1 fruit fly cellular context compared by ENCODE assay signal in genomic region chrX:7944772-7945722, dm6.
TF ChIP-seq lines count a peak whose summit lies in the region.

No protein-coding gene starts in this region.

TF ChIP-seq in whole organism, embryonic, 481 proteins besides CTCF, POLR2A, EP300 and RAD21 (continued from another document and continues in another):
- TF ChIP-seq kay (GFP tag; optimal IDR thresholded peaks at IDR 0.05; lab: Kevin White, UChicago) = no peak
- TF ChIP-seq CG15696 (tag; optimal IDR thresholded peaks at IDR 0.05; lab: Kevin White, UChicago) = no peak
- TF ChIP-seq otp (GFP tag; IDR thresholded peaks at IDR 0.05; lab: Robert Waterston, UW) = no peak
- TF ChIP-seq lola (GFP tag; optimal IDR thresholded peaks at IDR 0.05; lab: Kevin White, UChicago) = no peak
- no peak for TF ChIP-seq pfk (GFP tag; optimal IDR thresholded peaks at IDR 0.05; lab: Kevin White, UChicago)
- peak; percentile 12 for TF ChIP-seq Fer1 (GFP tag; optimal IDR thresholded peaks at IDR 0.05; lab: Kevin White, UChicago)
- peak; percentile 40 for TF ChIP-seq zfh2 (GFP tag; optimal IDR thresholded peaks at IDR 0.05; lab: Kevin White, UChicago)
- TF ChIP-seq CG12659 (GFP tag; optimal IDR thresholded peaks at IDR 0.05; lab: Kevin White, UChicago) = peak; percentile 8
- peak; percentile 35 for TF ChIP-seq CG15479 (GFP tag; optimal IDR thresholded peaks at IDR 0.05; lab: Kevin White, UChicago)
- TF ChIP-seq unpg (GFP tag; optimal IDR thresholded peaks at IDR 0.05; lab: Kevin White, UChicago) = peak; percentile 31
- TF ChIP-seq fd96Cb (tag; optimal IDR thresholded peaks at IDR 0.05; lab: Kevin White, UChicago) = peak; percentile 42
- TF ChIP-seq CG9727 (GFP tag; optimal IDR thresholded peaks at IDR 0.05; lab: Kevin White, UChicago) = peak; percentile 3
- peak; percentile 61 for TF ChIP-seq CG34376 (GFP tag; optimal IDR thresholded peaks at IDR 0.05; lab: Kevin White, UChicago)
- TF ChIP-seq fd102C (GFP tag; optimal IDR thresholded peaks at IDR 0.05; lab: Kevin White, UChicago) = no peak
- peak; percentile 27 for TF ChIP-seq dmrt99B (tag; optimal IDR thresholded peaks at IDR 0.05; lab: Kevin White, UChicago)
- no peak for TF ChIP-seq twi (tag; optimal IDR thresholded peaks at IDR 0.05; lab: Kevin White, UChicago)
- TF ChIP-seq CG14441 (GFP tag; IDR thresholded peaks at IDR 0.05; lab: Robert Waterston, UW) = 0 out of 2 replicates have a peak, but pooled peaks have one; percentile 35
- TF ChIP-seq phol (tag; optimal IDR thresholded peaks at IDR 0.05; lab: Kevin White, UChicago) = peak; percentile 26
- TF ChIP-seq Chrac-16 (GFP tag; optimal IDR thresholded peaks at IDR 0.05; lab: Kevin White, UChicago) = peak; percentile 5
- TF ChIP-seq CHES-1-like (GFP tag; optimal IDR thresholded peaks at IDR 0.05; lab: Kevin White, UChicago) = no peak
- no peak for TF ChIP-seq Abd-B (GFP tag; optimal IDR thresholded peaks at IDR 0.05; lab: Kevin White, UChicago)
- 0 out of 2 replicates have a peak, but pooled peaks have one; percentile 33 for TF ChIP-seq CG32772 (GFP tag; IDR thresholded peaks at IDR 0.05; lab: Robert Waterston, UW)
- TF ChIP-seq exex (tag; optimal IDR thresholded peaks at IDR 0.05; lab: Kevin White, UChicago) = peak; percentile 58
- TF ChIP-seq vnd (GFP tag; IDR thresholded peaks at IDR 0.05; lab: Robert Waterston, UW; ENCODE audit: partially characterized antibody) = no peak
- no peak for TF ChIP-seq sim (GFP tag; IDR thresholded peaks at IDR 0.05; lab: Robert Waterston, UW)
- no peak for TF ChIP-seq Camta (GFP tag; optimal IDR thresholded peaks at IDR 0.05; lab: Kevin White, UChicago)
- TF ChIP-seq CG6175 (GFP tag; IDR thresholded peaks at IDR 0.05; lab: Robert Waterston, UW) = 0 out of 3 replicates have a peak, but pooled peaks have one; percentile 10
- TF ChIP-seq MTF-1 (GFP tag; optimal IDR thresholded peaks at IDR 0.05; lab: Kevin White, UChicago; ENCODE audit: borderline replicate concordance) = peak; percentile 10
- TF ChIP-seq CG17361 (GFP tag; IDR thresholded peaks at IDR 0.05; lab: Robert Waterston, UW) = 0 out of 3 replicates have a peak, but pooled peaks have one; percentile 22
- TF ChIP-seq HmgD (GFP tag; optimal IDR thresholded peaks at IDR 0.05; lab: Kevin White, UChicago) = peak; percentile 1
- no peak for TF ChIP-seq jigr1 (GFP tag; IDR thresholded peaks at IDR 0.05; lab: Robert Waterston, UW)
- TF ChIP-seq CG5180 (GFP tag; optimal IDR thresholded peaks at IDR 0.05; lab: Kevin White, UChicago) = no peak
- no peak for TF ChIP-seq CG8388 (GFP tag; optimal IDR thresholded peaks at IDR 0.05; lab: Kevin White, UChicago)
- TF ChIP-seq CG32532 (GFP tag; IDR thresholded peaks at IDR 0.05; lab: Robert Waterston, UW) = 0 out of 2 replicates have a peak, but pooled peaks have one; percentile 24
- TF ChIP-seq tup (GFP tag; optimal IDR thresholded peaks at IDR 0.05; lab: Kevin White, UChicago) = no peak
- TF ChIP-seq Oaz (GFP tag; IDR thresholded peaks at IDR 0.05; lab: Robert Waterston, UW) = no peak
- peak; percentile 14 for TF ChIP-seq CG14710 (tag; optimal IDR thresholded peaks at IDR 0.05; lab: Kevin White, UChicago)
- TF ChIP-seq gem (tag; optimal IDR thresholded peaks at IDR 0.05; lab: Kevin White, UChicago) = peak; percentile 49
- no peak for TF ChIP-seq gro (GFP tag; optimal IDR thresholded peaks at IDR 0.05; lab: Kevin White, UChicago)
- no peak for TF ChIP-seq Elba2 (GFP tag; optimal IDR thresholded peaks at IDR 0.05; lab: Kevin White, UChicago)
- no peak for TF ChIP-seq CG31388 (GFP tag; optimal IDR thresholded peaks at IDR 0.05; lab: Kevin White, UChicago)
- TF ChIP-seq CG9932 (GFP tag; IDR thresholded peaks at IDR 0.05; lab: Robert Waterston, UW) = peak; percentile 31; the same call in 1 of the 2 replicates
- no peak for TF ChIP-seq gt (GFP tag; IDR thresholded peaks at IDR 0.05; lab: Robert Waterston, UW)
- TF ChIP-seq B-H1 (GFP tag; IDR thresholded peaks at IDR 0.05; lab: Robert Waterston, UW) = peak; percentile 13; the same call in 1 of the 3 replicates
- TF ChIP-seq Ptx1 (GFP tag; IDR thresholded peaks at IDR 0.05; lab: Robert Waterston, UW) = peak; percentile 50
- TF ChIP-seq CG3281 (GFP tag; optimal IDR thresholded peaks at IDR 0.05; lab: Kevin White, UChicago) = peak; percentile 5
- peak; percentile 56 for TF ChIP-seq CG10543 (GFP tag; optimal IDR thresholded peaks at IDR 0.05; lab: Kevin White, UChicago)
- no peak for TF ChIP-seq ato (GFP tag; IDR thresholded peaks at IDR 0.05; lab: Robert Waterston, UW; ENCODE audit: partially characterized antibody)
- peak; percentile 62 for TF ChIP-seq Drgx (GFP tag; IDR thresholded peaks at IDR 0.05; lab: Robert Waterston, UW)
- TF ChIP-seq CG3163 (GFP tag; optimal IDR thresholded peaks at IDR 0.05; lab: Kevin White, UChicago) = no peak
- TF ChIP-seq zf30C (GFP tag; optimal IDR thresholded peaks at IDR 0.05; lab: Kevin White, UChicago) = peak; percentile 68
- no peak for TF ChIP-seq CG3726 (GFP tag; IDR thresholded peaks at IDR 0.05; lab: Robert Waterston, UW)
- peak; percentile 43 for TF ChIP-seq mirr (GFP tag; optimal IDR thresholded peaks at IDR 0.05; lab: Kevin White, UChicago)
- peak in 1 of 2 experiments; percentile 46 for TF ChIP-seq chif (GFP tag; optimal IDR thresholded peaks at IDR 0.05; lab: Kevin White, UChicago)
- no peak for TF ChIP-seq CG14667 (GFP tag; IDR thresholded peaks at IDR 0.05; lab: Robert Waterston, UW)
- peak in 1 of 2 experiments; percentile 54 for TF ChIP-seq crp (GFP tag; optimal IDR thresholded peaks at IDR 0.05; lab: Kevin White, UChicago)
- TF ChIP-seq Lhr (GFP tag; optimal IDR thresholded peaks at IDR 0.05; lab: Kevin White, UChicago) = no peak
- TF ChIP-seq dmrt11E (tag; optimal IDR thresholded peaks at IDR 0.05; lab: Kevin White, UChicago) = peak; percentile 8
- no peak for TF ChIP-seq dm (GFP tag; optimal IDR thresholded peaks at IDR 0.05; lab: Kevin White, UChicago)
- no peak; the same call in 2 of the 3 replicates for TF ChIP-seq zfh1 (GFP tag; IDR thresholded peaks at IDR 0.05; lab: Robert Waterston, UW)
- TF ChIP-seq CG2889 (GFP tag; IDR thresholded peaks at IDR 0.05; lab: Robert Waterston, UW) = no peak
- peak; percentile 41 for TF ChIP-seq pnt (GFP tag; optimal IDR thresholded peaks at IDR 0.05; lab: Kevin White, UChicago)
- no peak for TF ChIP-seq CG17568 (GFP tag; optimal IDR thresholded peaks at IDR 0.05; lab: Kevin White, UChicago)
- no peak for TF ChIP-seq BEAF-32 (GFP tag; optimal IDR thresholded peaks at IDR 0.05; lab: Kevin White, UChicago)
- no peak for TF ChIP-seq chm (GFP tag; IDR thresholded peaks at IDR 0.05; lab: Robert Waterston, UW)
- peak; percentile 25 for TF ChIP-seq nerfin-1 (tag; optimal IDR thresholded peaks at IDR 0.05; lab: Kevin White, UChicago)
- no peak for TF ChIP-seq CG11093 (GFP tag; IDR thresholded peaks at IDR 0.05; lab: Robert Waterston, UW)
- TF ChIP-seq lab (GFP tag; optimal IDR thresholded peaks at IDR 0.05; lab: Kevin White, UChicago) = peak; percentile 68
- TF ChIP-seq Nf-YC (tag; optimal IDR thresholded peaks at IDR 0.05; lab: Kevin White, UChicago) = no peak
- TF ChIP-seq ap (GFP tag; IDR thresholded peaks at IDR 0.05; lab: Robert Waterston, UW) = no peak
- no peak for TF ChIP-seq cwo (GFP tag; optimal IDR thresholded peaks at IDR 0.05; lab: Kevin White, UChicago)
- peak; percentile 49 for TF ChIP-seq Asciz (GFP tag; optimal IDR thresholded peaks at IDR 0.05; lab: Kevin White, UChicago)
- peak; percentile 2 for TF ChIP-seq CG8944 (GFP tag; optimal IDR thresholded peaks at IDR 0.05; lab: Kevin White, UChicago)
- TF ChIP-seq CoRest (tag; optimal IDR thresholded peaks at IDR 0.05; lab: Kevin White, UChicago) = peak; percentile 29
- TF ChIP-seq Doc2 (GFP tag; IDR thresholded peaks at IDR 0.05; lab: Robert Waterston, UW) = no peak
- TF ChIP-seq CG6689 (GFP tag; IDR thresholded peaks at IDR 0.05; lab: Robert Waterston, UW) = peak; percentile 47
- TF ChIP-seq insv (GFP tag; optimal IDR thresholded peaks at IDR 0.05; lab: Kevin White, UChicago) = no peak
- TF ChIP-seq CG2678 (tag; optimal IDR thresholded peaks at IDR 0.05; lab: Kevin White, UChicago) = peak; percentile 41
- peak; percentile 7 for TF ChIP-seq yki (optimal IDR thresholded peaks at IDR 0.05; lab: Kevin White, UChicago)
- TF ChIP-seq HmgZ (tag; optimal IDR thresholded peaks at IDR 0.05; lab: Kevin White, UChicago) = peak; percentile 14
- TF ChIP-seq esg (GFP tag; conservative IDR thresholded peaks at IDR 0.05; lab: Robert Waterston, UW) = no peak
- no peak for TF ChIP-seq Hmx (GFP tag; optimal IDR thresholded peaks at IDR 0.05; lab: Kevin White, UChicago)
- TF ChIP-seq Aef1 (GFP tag; IDR thresholded peaks at IDR 0.05; lab: Robert Waterston, UW) = peak; percentile 47; the same call in 2 of the 3 replicates
- TF ChIP-seq CG7839 (tag; optimal IDR thresholded peaks at IDR 0.05; lab: Kevin White, UChicago) = peak; percentile 30
- no peak for TF ChIP-seq CG11723 (GFP tag; optimal IDR thresholded peaks at IDR 0.05; lab: Kevin White, UChicago)
- TF ChIP-seq D (optimal IDR thresholded peaks at IDR 0.05; lab: Kevin White, UChicago) = no peak
- no peak for TF ChIP-seq D (GFP tag; optimal IDR thresholded peaks at IDR 0.05; lab: Kevin White, UChicago)
- TF ChIP-seq Rx (GFP tag; IDR thresholded peaks at IDR 0.05; lab: Robert Waterston, UW) = no peak
- peak in 1 of 2 experiments; percentile 99 for TF ChIP-seq Hr78 (GFP tag; optimal IDR thresholded peaks at IDR 0.05; lab: Kevin White, UChicago)
- no peak for TF ChIP-seq CG16863 (GFP tag; optimal IDR thresholded peaks at IDR 0.05; lab: Kevin White, UChicago)
- TF ChIP-seq dimm (GFP tag; IDR thresholded peaks at IDR 0.05; lab: Robert Waterston, UW) = no peak
- TF ChIP-seq sd (tag; optimal IDR thresholded peaks at IDR 0.05; lab: Kevin White, UChicago) = peak; percentile 91
- peak; percentile 17 for TF ChIP-seq vfl (GFP tag; optimal IDR thresholded peaks at IDR 0.05; lab: Kevin White, UChicago)
- TF ChIP-seq CG15269 (tag; optimal IDR thresholded peaks at IDR 0.05; lab: Kevin White, UChicago) = peak; percentile 11
- no peak for TF ChIP-seq z (GFP tag; IDR thresholded peaks at IDR 0.05; lab: Robert Waterston, UW)
- 0 out of 4 replicates have a peak, but pooled peaks have one; percentile 37 for TF ChIP-seq Dll (GFP tag; IDR thresholded peaks at IDR 0.05; lab: Robert Waterston, UW; ENCODE audit: partially characterized antibody)
- TF ChIP-seq CG6791 (GFP tag; IDR thresholded peaks at IDR 0.05; lab: Robert Waterston, UW; ENCODE audit: partially characterized antibody) = no peak
- TF ChIP-seq CG15514 (GFP tag; optimal IDR thresholded peaks at IDR 0.05; lab: Kevin White, UChicago) = peak; percentile 26
- no peak for TF ChIP-seq CG7556 (GFP tag; optimal IDR thresholded peaks at IDR 0.05; lab: Kevin White, UChicago)
- TF ChIP-seq CG10431 (GFP tag; optimal IDR thresholded peaks at IDR 0.05; lab: Kevin White, UChicago) = no peak
- TF ChIP-seq jing (GFP tag; optimal IDR thresholded peaks at IDR 0.05; lab: Kevin White, UChicago) = no peak
- no peak for TF ChIP-seq Hr3 (GFP tag; optimal IDR thresholded peaks at IDR 0.05; lab: Kevin White, UChicago)
- TF ChIP-seq CG17359 (tag; optimal IDR thresholded peaks at IDR 0.05; lab: Kevin White, UChicago) = peak; percentile 27
- no peak for TF ChIP-seq CG2116 (GFP tag; optimal IDR thresholded peaks at IDR 0.05; lab: Kevin White, UChicago)
- no peak for TF ChIP-seq gcm (GFP tag; optimal IDR thresholded peaks at IDR 0.05; lab: Kevin White, UChicago)
- TF ChIP-seq Doc3 (GFP tag; IDR thresholded peaks at IDR 0.05; lab: Robert Waterston, UW; ENCODE audit: partially characterized antibody) = peak; percentile 27; the same call in 1 of the 3 replicates
- TF ChIP-seq E2f1 (GFP tag; IDR thresholded peaks at IDR 0.05; lab: Robert Waterston, UW) = 0 out of 2 replicates have a peak, but pooled peaks have one; percentile 26
- peak in 1 of 2 experiments; percentile 23 for TF ChIP-seq Hr51 (GFP tag; optimal IDR thresholded peaks at IDR 0.05; lab: Kevin White, UChicago)
- no peak for TF ChIP-seq tap (tag; optimal IDR thresholded peaks at IDR 0.05; lab: Kevin White, UChicago)
- no peak for TF ChIP-seq Mes4 (GFP tag; optimal IDR thresholded peaks at IDR 0.05; lab: Kevin White, UChicago)
- peak; percentile 15 for TF ChIP-seq lilli (GFP tag; optimal IDR thresholded peaks at IDR 0.05; lab: Kevin White, UChicago)
- no peak for TF ChIP-seq CG42726 (GFP tag; IDR thresholded peaks at IDR 0.05; lab: Robert Waterston, UW; ENCODE audit: partially characterized antibody)
- TF ChIP-seq CG8290 (GFP tag; optimal IDR thresholded peaks at IDR 0.05; lab: Kevin White, UChicago) = no peak
- TF ChIP-seq CG8290 (tag; optimal IDR thresholded peaks at IDR 0.05; lab: Kevin White, UChicago) = peak in 1 of 2 experiments; percentile 58
- peak; percentile 31 for TF ChIP-seq CG13296 (GFP tag; optimal IDR thresholded peaks at IDR 0.05; lab: Kevin White, UChicago)
- no peak for TF ChIP-seq fu2 (GFP tag; optimal IDR thresholded peaks at IDR 0.05; lab: Kevin White, UChicago)
- peak; percentile 34 for TF ChIP-seq CG1603 (tag; optimal IDR thresholded peaks at IDR 0.05; lab: Kevin White, UChicago)
- no peak for TF ChIP-seq tx (GFP tag; optimal IDR thresholded peaks at IDR 0.05; lab: Kevin White, UChicago)
- TF ChIP-seq hbn (GFP tag; IDR thresholded peaks at IDR 0.05; lab: Robert Waterston, UW; ENCODE audit: partially characterized antibody) = no peak
- TF ChIP-seq CG9797 (GFP tag; optimal IDR thresholded peaks at IDR 0.05; lab: Kevin White, UChicago) = no peak
- TF ChIP-seq Dbx (GFP tag; IDR thresholded peaks at IDR 0.05; lab: Robert Waterston, UW) = 0 out of 3 replicates have a peak, but pooled peaks have one; percentile 26
- TF ChIP-seq mam (GFP tag; optimal IDR thresholded peaks at IDR 0.05; lab: Kevin White, UChicago) = peak; percentile 28
- TF ChIP-seq croc (GFP tag; conservative IDR thresholded peaks at IDR 0.05; lab: Robert Waterston, UW) = no peak
- TF ChIP-seq br (optimal IDR thresholded peaks at IDR 0.05; lab: Kevin White, UChicago) = no peak
- TF ChIP-seq Dad (GFP tag; optimal IDR thresholded peaks at IDR 0.05; lab: Kevin White, UChicago) = no peak
- peak; percentile 34; the same call in 1 of the 2 replicates for TF ChIP-seq al (GFP tag; IDR thresholded peaks at IDR 0.05; lab: Robert Waterston, UW)
- no peak for TF ChIP-seq sens-2 (GFP tag; IDR thresholded peaks at IDR 0.05; lab: Robert Waterston, UW)
- TF ChIP-seq Pdp1 (GFP tag; optimal IDR thresholded peaks at IDR 0.05; lab: Kevin White, UChicago) = peak in 1 of 2 experiments; percentile 93
- TF ChIP-seq Blimp-1 (GFP tag; optimal IDR thresholded peaks at IDR 0.05; lab: Kevin White, UChicago) = peak; percentile 42
- TF ChIP-seq ind (GFP tag; optimal IDR thresholded peaks at IDR 0.05; lab: Kevin White, UChicago) = peak; percentile 43
- TF ChIP-seq CG2120 (GFP tag; optimal IDR thresholded peaks at IDR 0.05; lab: Kevin White, UChicago) = peak; percentile 48
